Worm (Caenorhabditis elegans): ENCODE measurements around the gene C06C6.8.

C06C6.8 gene

DNA sequence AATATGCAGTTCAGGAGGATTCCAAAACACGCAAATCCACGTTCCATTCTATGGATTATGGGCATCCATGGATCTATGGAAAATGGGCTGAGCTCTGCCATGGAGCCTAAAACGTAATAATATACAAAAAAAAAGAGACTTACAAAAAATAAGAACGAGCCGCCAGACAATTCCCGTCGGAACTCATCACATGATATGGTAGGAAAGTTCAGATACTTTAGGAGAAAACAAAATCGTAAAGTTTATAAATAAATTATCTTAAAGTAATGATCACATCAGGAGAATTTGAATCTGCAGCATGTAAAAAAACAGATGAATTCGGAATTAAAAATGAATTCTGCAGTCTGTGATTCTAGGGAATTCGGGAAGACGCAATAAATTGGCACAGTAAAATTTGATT, 18.7 kb downstream of the C06C6.8 start, which contains the start of gene str-232:
Gene str-232, minus strand, starts transcription at position 101 of the 400 bp plus-strand sequence.
- TF ChIP-seq let-526 (GFP tag; IDR thresholded peaks at IDR 0.05) (no peak), repo-1 (tag; optimal IDR thresholded peaks at IDR 0.05) (no peak), unc-130 (GFP tag; optimal IDR thresholded peaks at IDR 0.05) (no peak), T07F8.4 (tag; optimal IDR thresholded peaks at IDR 0.05) (no peak), egrh-3 (GFP tag; IDR thresholded peaks at IDR 0.05) (no peak), zfh-2 (GFP tag; conservative IDR thresholded peaks at IDR 0.05) (no peak), pbrm-1 (GFP tag; IDR thresholded peaks at IDR 0.05) (no peak), madf-8 (GFP tag; conservative IDR thresholded peaks at IDR 0.05) (no peak), cebp-2 (GFP tag; IDR thresholded peaks at IDR 0.05) (no peak), snpc-1.1 (tag; optimal IDR thresholded peaks at IDR 0.05; ENCODE audit: insufficient read depth) (no peak), somi-1 (GFP tag; optimal IDR thresholded peaks at IDR 0.05) (no peak), hmg-1.2 (GFP tag; IDR thresholded peaks at IDR 0.05) (no peak), ceh-91 (GFP tag; IDR thresholded peaks at IDR 0.05) (no peak), nfyb-1 (GFP tag; IDR thresholded peaks at IDR 0.05) (no peak), dpl-1 (GFP tag; optimal IDR thresholded peaks at IDR 0.05) (no peak), Y79H2A.3 (GFP tag; conservative IDR thresholded peaks at IDR 0.05) (no peak), nhr-27 (tag; optimal IDR thresholded peaks at IDR 0.05) (no peak)

DNA sequence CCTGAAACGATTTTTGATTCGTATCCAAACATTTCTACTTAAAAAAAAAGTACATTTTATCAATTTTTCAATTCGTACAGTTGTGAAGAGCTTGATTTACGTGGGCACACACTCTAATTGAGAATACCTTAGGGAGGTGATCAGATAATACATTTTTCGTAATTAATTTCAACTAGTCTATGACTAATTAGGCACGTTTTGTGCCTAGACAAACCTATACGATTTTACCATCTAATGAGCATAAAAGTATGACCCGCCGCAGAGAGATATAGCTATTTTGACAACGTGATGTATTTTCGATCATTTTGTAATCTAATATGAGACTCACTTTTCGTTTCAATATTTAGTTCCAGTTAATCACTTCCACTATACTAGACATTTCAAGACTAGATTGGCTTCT, 20.0 kb downstream of the C06C6.8 start:
- TF ChIP-seq fkh-3 (tag; optimal IDR thresholded peaks at IDR 0.05) (no peak), Y53F4B.3 (GFP tag; IDR thresholded peaks at IDR 0.05) (no peak), unc-62 (GFP tag; optimal IDR thresholded peaks at IDR 0.05) (no peak), B0019.2 (GFP tag; conservative IDR thresholded peaks at IDR 0.05) (no peak)

DNA sequence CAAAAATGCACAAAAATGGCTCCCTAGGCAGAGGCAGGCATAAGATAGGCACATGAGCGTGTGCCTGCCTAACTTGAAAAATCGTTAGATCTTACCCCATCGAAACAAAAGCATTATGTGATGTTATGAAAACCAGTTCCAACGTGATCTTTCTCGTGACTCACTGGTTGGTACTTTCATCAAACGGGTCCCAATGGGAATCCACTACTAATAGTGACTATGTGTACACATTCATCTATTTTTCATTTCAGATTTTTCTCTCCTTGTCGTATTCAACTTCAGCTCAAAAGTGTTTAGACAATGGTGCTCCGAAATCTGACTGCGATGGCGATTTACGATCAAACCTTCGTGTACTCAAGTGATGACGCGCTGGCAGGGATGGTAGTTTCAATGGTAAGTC, 20.7 kb downstream of the C06C6.8 start, which contains the start of gene srx-43:
Gene srx-43, plus strand, starts transcription at position 301 of the 400 bp plus-strand sequence.
- no peak for TF ChIP-seq T26A5.8 (tag; optimal IDR thresholded peaks at IDR 0.05)
- no peak for TF ChIP-seq him-1 (tag; optimal IDR thresholded peaks at IDR 0.05)
- TF ChIP-seq let-526 (GFP tag; IDR thresholded peaks at IDR 0.05): no peak
- TF ChIP-seq nfyb-1 (GFP tag; IDR thresholded peaks at IDR 0.05): no peak
- no peak for TF ChIP-seq pbrm-1 (GFP tag; IDR thresholded peaks at IDR 0.05)
- TF ChIP-seq madf-10 (tag; optimal IDR thresholded peaks at IDR 0.05): no peak
- no peak for TF ChIP-seq bed-2 (GFP tag; IDR thresholded peaks at IDR 0.05)
- TF ChIP-seq ets-4 (GFP tag; optimal IDR thresholded peaks at IDR 0.05): no peak
- TF ChIP-seq nhr-27 (tag; optimal IDR thresholded peaks at IDR 0.05): no peak
- TF ChIP-seq rec-8 (tag; optimal IDR thresholded peaks at IDR 0.05): no peak
- no peak for TF ChIP-seq lir-1 (GFP tag; conservative IDR thresholded peaks at IDR 0.05)
- TF ChIP-seq snpc-1.3 (tag; optimal IDR thresholded peaks at IDR 0.05; ENCODE audit: insufficient read depth): no peak
- TF ChIP-seq nfya-2 (GFP tag; IDR thresholded peaks at IDR 0.05): no peak
- no peak for TF ChIP-seq Y53G8AR.9 (GFP tag; conservative IDR thresholded peaks at IDR 0.05)

DNA sequence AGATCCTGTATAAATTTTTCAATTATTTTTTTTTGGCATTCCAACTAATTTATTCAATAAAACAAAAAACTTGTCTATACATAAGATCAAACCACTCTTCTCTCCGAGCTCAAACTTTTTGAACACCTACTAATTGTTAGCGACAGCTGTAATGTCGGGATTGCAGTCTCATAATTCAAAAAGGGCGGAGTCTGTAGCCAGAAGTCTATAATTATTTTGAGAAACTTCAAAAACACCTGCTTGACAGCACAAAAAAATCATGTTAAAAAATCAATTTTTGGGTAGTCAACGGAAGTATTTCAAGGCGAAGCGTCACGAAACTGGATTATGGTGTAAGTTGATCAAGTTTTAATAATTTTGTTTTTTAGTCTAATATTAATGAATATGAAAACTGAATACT, 23.1 kb downstream of the C06C6.8 start, which contains the start of gene srx-44:
Gene srx-44, plus strand, starts transcription at position 301 of the 400 bp plus-strand sequence.
- TF ChIP-seq ekl-4 (GFP tag; IDR thresholded peaks at IDR 0.05) (no peak), madf-10 (tag; optimal IDR thresholded peaks at IDR 0.05) (no peak), F23B12.7 (tag; optimal IDR thresholded peaks at IDR 0.05; ENCODE audit: insufficient read depth) (no peak), T07F8.4 (tag; optimal IDR thresholded peaks at IDR 0.05) (no peak), rpc-1 (optimal IDR thresholded peaks at IDR 0.05) (no peak), rpc-1 (tag; optimal IDR thresholded peaks at IDR 0.05) (no peak), aptf-2 (GFP tag; conservative IDR thresholded peaks at IDR 0.05) (no peak), D2030.7 (GFP tag; IDR thresholded peaks at IDR 0.05) (no peak), ceh-79 (tag; optimal IDR thresholded peaks at IDR 0.05) (no peak), ceh-100 (GFP tag; IDR thresholded peaks at IDR 0.05) (no peak), F10E7.11 (tag; optimal IDR thresholded peaks at IDR 0.05) (no peak)

All from whole organism, young adult.